Fruit fly (Drosophila melanogaster) whole organism, embryonic: Measurements from ENCODE around the gene Hnf4.

ENCODE experiments used
- Aef1 ChIP-seq: fragments of 200-800 bp; sonication (Bioruptor generic); IDR thresholded peaks from 3 replicates; pipeline ENCODE4 v1.3.6; 2022; ENCODE audit warnings: missing biosample characterization, missing genetic modification characterization
- CG10147 ChIP-seq: fragments of 200-800 bp; sonication (Bioruptor generic); optimal IDR thresholded peaks from 2 replicates; lab custom pipeline; 2019; ENCODE audit warnings: missing biosample characterization, mild to moderate bottlenecking, missing genetic modification characterization, moderate library complexity
- CG12219 ChIP-seq: fragments of 200-800 bp; sonication (Bioruptor generic); optimal IDR thresholded peaks from 3 replicates; lab custom pipeline; 2018; ENCODE audit warnings: missing biosample characterization, mild to moderate bottlenecking, missing genetic modification characterization
- CG12659 ChIP-seq: fragments of 200-800 bp; sonication (Bioruptor generic); optimal IDR thresholded peaks from 3 replicates; lab custom pipeline; 2017; ENCODE audit warnings: mild to moderate bottlenecking, missing biosample characterization, missing genetic modification reagents, missing genetic modification characterization
- CG13624 ChIP-seq: fragments of 200-800 bp; sonication (Bioruptor generic); optimal IDR thresholded peaks from 2 replicates; lab custom pipeline; 2016; ENCODE audit warnings: missing biosample characterization, missing genetic modification characterization
- CG15011 ChIP-seq: fragments of 200-800 bp; sonication (Bioruptor generic); optimal IDR thresholded peaks from 3 replicates; lab custom pipeline; 2018; ENCODE audit warnings: missing biosample characterization, mild to moderate bottlenecking, missing genetic modification characterization
- CG16815 ChIP-seq: fragments of 200-800 bp; sonication (Bioruptor generic); optimal IDR thresholded peaks from 3 replicates; lab custom pipeline; 2017; ENCODE audit warnings: missing biosample characterization, mild to moderate bottlenecking, missing genetic modification characterization
- CG31441 ChIP-seq: fragments of 200-800 bp; sonication (Bioruptor generic); IDR thresholded peaks from 2 replicates; pipeline ENCODE4 v1.3.6; 2022; ENCODE audit warnings: missing biosample characterization, missing genetic modification characterization
- CG32767 ChIP-seq: fragments of 200-800 bp; sonication (Bioruptor generic); IDR thresholded peaks from 2 replicates; pipeline ENCODE4 v1.3.6; 2022; ENCODE audit warnings: missing biosample characterization, missing genetic modification characterization
- CG32772 ChIP-seq: fragments of 200-800 bp; sonication (Bioruptor generic); IDR thresholded peaks from 2 replicates; pipeline ENCODE4 v1.3.6; 2022; ENCODE audit warnings: missing biosample characterization, missing genetic modification characterization
- CG33213 ChIP-seq: fragments of 200-800 bp; sonication (Bioruptor generic); optimal IDR thresholded peaks from 3 replicates; lab custom pipeline; 2016; ENCODE audit warnings: missing biosample characterization, missing genetic modification characterization
- CG3847 ChIP-seq: fragments of 200-800 bp; sonication (Bioruptor generic); IDR thresholded peaks from 2 replicates; pipeline ENCODE4 v1.3.6; 2022; ENCODE audit warnings: missing biosample characterization, missing genetic modification characterization
- CG43689 ChIP-seq: fragments of 200-800 bp; sonication (Bioruptor generic); IDR thresholded peaks from 2 replicates; pipeline ENCODE4 v1.3.6; 2022; ENCODE audit warnings: missing biosample characterization, missing genetic modification characterization
- CG4707 ChIP-seq: fragments of 200-800 bp; sonication (Bioruptor generic); optimal IDR thresholded peaks from 2 replicates; lab custom pipeline; 2018; ENCODE audit warnings: missing biosample characterization, mild to moderate bottlenecking, missing genetic modification characterization, moderate library complexity
- CG5180 ChIP-seq: fragments of 200-800 bp; sonication (Bioruptor generic); optimal IDR thresholded peaks from 3 replicates; lab custom pipeline; 2017; ENCODE audit warnings: missing biosample characterization, missing genetic modification characterization, mild to moderate bottlenecking, moderate library complexity, missing genetic modification reagents
- CG6689 ChIP-seq: fragments of 200-800 bp; sonication (Bioruptor generic); IDR thresholded peaks from 2 replicates; pipeline ENCODE4 v1.3.6; 2022; ENCODE audit warnings: missing biosample characterization, missing genetic modification characterization
- CG6765 ChIP-seq: fragments of 200-800 bp; sonication (Bioruptor generic); optimal IDR thresholded peaks from 3 replicates; lab custom pipeline; 2017; ENCODE audit warnings: missing biosample characterization, mild to moderate bottlenecking, missing genetic modification characterization
- CG6813 ChIP-seq: fragments of 200-800 bp; sonication (Bioruptor generic); optimal IDR thresholded peaks from 2 replicates; lab custom pipeline; 2017; ENCODE audit warnings: missing biosample characterization, missing genetic modification characterization, mild to moderate bottlenecking, moderate library complexity, missing genetic modification reagents
- CG7839 ChIP-seq: fragments of 200-800 bp; sonication (Bioruptor generic); optimal IDR thresholded peaks from 3 replicates; lab custom pipeline; 2018; ENCODE audit warnings: missing biosample characterization, mild to moderate bottlenecking, missing genetic modification characterization, moderate library complexity
- CG9437 ChIP-seq: fragments of 200-800 bp; sonication (Bioruptor generic); optimal IDR thresholded peaks from 2 replicates; lab custom pipeline; 2018; ENCODE audit warnings: missing biosample characterization, mild to moderate bottlenecking, missing genetic modification characterization
- CG9817 ChIP-seq: fragments of 200-800 bp; sonication (Bioruptor generic); optimal IDR thresholded peaks from 2 replicates; lab custom pipeline; 2018; ENCODE audit warnings: missing biosample characterization, mild to moderate bottlenecking, missing genetic modification characterization, moderate library complexity
- Camta ChIP-seq: fragments of 200-800 bp; sonication (Bioruptor generic); optimal IDR thresholded peaks from 2 replicates; lab custom pipeline; 2016; ENCODE audit warnings: missing biosample characterization, missing genetic modification characterization
- CoRest ChIP-seq: fragments of 200-800 bp; sonication (Bioruptor generic); optimal IDR thresholded peaks from 3 replicates; lab custom pipeline; 2018; ENCODE audit warnings: missing biosample characterization, mild to moderate bottlenecking, missing genetic modification characterization, moderate library complexity
- D19A ChIP-seq: fragments of 200-800 bp; optimal IDR thresholded peaks from 3 replicates; lab custom pipeline; 2019; ENCODE audit warnings: missing biosample characterization, mild to moderate bottlenecking, missing genetic modification characterization, moderate library complexity
- D19B ChIP-seq: fragments of 200-800 bp; sonication (Bioruptor generic); optimal IDR thresholded peaks from 2 replicates; lab custom pipeline; 2017; ENCODE audit warnings: missing biosample characterization, mild to moderate bottlenecking, missing genetic modification characterization
- Dbx ChIP-seq: fragments of 200-800 bp; sonication (Bioruptor generic); IDR thresholded peaks from 3 replicates; pipeline ENCODE4 v1.3.6; 2022; ENCODE audit warnings: missing biosample characterization, missing genetic modification characterization
- Doc2 ChIP-seq: fragments of 200-800 bp; sonication (Bioruptor generic); IDR thresholded peaks from 2 replicates; pipeline ENCODE4 v1.3.6; 2022; ENCODE audit warnings: missing biosample characterization, missing genetic modification characterization
- Fer1 ChIP-seq: fragments of 200-800 bp; sonication (Bioruptor generic); optimal IDR thresholded peaks from 2 replicates; lab custom pipeline; 2017; ENCODE audit warnings: missing biosample characterization, mild to moderate bottlenecking, missing genetic modification characterization
- HHEX ChIP-seq: fragments of 200-800 bp; sonication (Bioruptor generic); optimal IDR thresholded peaks from 3 replicates; lab custom pipeline; 2017; ENCODE audit warnings: missing biosample characterization, mild to moderate bottlenecking, missing genetic modification characterization, missing genetic modification reagents
- Hr78 ChIP-seq, 2 experiments: fragments of 200-800 bp in 1 of 2; fragments of >200 bp in 1 of 2; sonication (Bioruptor generic) in 1 of 2; optimal IDR thresholded peaks; 2 replicates each; lab custom pipeline; 2017 to 2019; ENCODE audit warnings: missing biosample characterization in 2 of 2, missing genetic modification characterization in 2 of 2, mild to moderate bottlenecking in 1 of 2, moderate library complexity in 1 of 2
- Kr ChIP-seq: fragments of 200-800 bp; sonication (Bioruptor generic); optimal IDR thresholded peaks from 2 replicates; lab custom pipeline; 2017; ENCODE audit warnings: missing biosample characterization, mild to moderate bottlenecking, missing genetic modification characterization
- MESR4 ChIP-seq: fragments of 200-800 bp; sonication (Bioruptor generic); optimal IDR thresholded peaks from 2 replicates; lab custom pipeline; 2018; ENCODE audit warnings: missing biosample characterization, mild to moderate bottlenecking, missing genetic modification characterization, moderate library complexity
- Max ChIP-seq: fragments of 200-800 bp; sonication (Bioruptor generic); optimal IDR thresholded peaks from 2 replicates; lab custom pipeline; 2016; ENCODE audit warnings: missing biosample characterization, mild to moderate bottlenecking, missing genetic modification characterization
- Med ChIP-seq: fragments of 200-800 bp; sonication (Bioruptor generic); peaks from one replicate; lab custom pipeline; 2016; ENCODE audit warnings: missing biosample characterization, missing genetic modification characterization, mild to moderate bottlenecking, inconsistent platforms, moderate library complexity
- Mes4 ChIP-seq: fragments of 200-800 bp; sonication (Bioruptor generic); optimal IDR thresholded peaks from 2 replicates; lab custom pipeline; 2016; ENCODE audit warnings: missing biosample characterization, missing genetic modification characterization
- NFAT ChIP-seq: fragments of 200-800 bp; sonication (Bioruptor generic); IDR thresholded peaks from 2 replicates; pipeline ENCODE4 v1.3.6; 2022; ENCODE audit warnings: missing biosample characterization, missing genetic modification characterization
- NfI ChIP-seq: fragments of 200-800 bp; sonication (Bioruptor generic); optimal IDR thresholded peaks from 3 replicates; lab custom pipeline; 2018; ENCODE audit warnings: missing biosample characterization, mild to moderate bottlenecking, missing genetic modification characterization, moderate library complexity
- Sin3A ChIP-seq: fragments of >200 bp; optimal IDR thresholded peaks from 2 replicates; lab custom pipeline; 2018
- YL-1 ChIP-seq: fragments of 200-800 bp; sonication (Bioruptor generic); optimal IDR thresholded peaks from 3 replicates; lab custom pipeline; 2017; ENCODE audit warnings: missing biosample characterization, mild to moderate bottlenecking, missing genetic modification characterization
- cg ChIP-seq: fragments of 200-800 bp; sonication (Bioruptor generic); optimal IDR thresholded peaks from 3 replicates; lab custom pipeline; 2019; ENCODE audit warnings: missing biosample characterization, mild to moderate bottlenecking, missing genetic modification characterization, moderate library complexity
- dm ChIP-seq: fragments of 200-800 bp; sonication (Bioruptor generic); optimal IDR thresholded peaks from 3 replicates; lab custom pipeline; 2016; ENCODE audit warnings: missing biosample characterization, missing genetic modification characterization
- en ChIP-seq: fragments of 200-800 bp; sonication (Bioruptor generic); optimal IDR thresholded peaks from 2 replicates; lab custom pipeline; 2016; ENCODE audit warnings: missing biosample characterization, missing genetic modification characterization
- exex ChIP-seq: fragments of 200-800 bp; sonication (Bioruptor generic); optimal IDR thresholded peaks from 4 replicates; lab custom pipeline; 2018; ENCODE audit warnings: missing biosample characterization, mild to moderate bottlenecking, missing genetic modification characterization, moderate library complexity
- fd3F ChIP-seq: fragments of 200-800 bp; sonication (Bioruptor generic); optimal IDR thresholded peaks from 2 replicates; lab custom pipeline; 2018; ENCODE audit warnings: missing biosample characterization, mild to moderate bottlenecking, missing genetic modification characterization, moderate library complexity
- gsb-n ChIP-seq: fragments of 200-800 bp; sonication (Bioruptor generic); optimal IDR thresholded peaks from 3 replicates; lab custom pipeline; 2018; ENCODE audit warnings: missing biosample characterization, mild to moderate bottlenecking, missing genetic modification characterization
- klu ChIP-seq: fragments of 200-800 bp; sonication (Bioruptor generic); IDR thresholded peaks from 2 replicates; pipeline ENCODE4 v1.3.6; 2022; ENCODE audit warnings: missing biosample characterization, missing genetic modification characterization
- sd ChIP-seq: fragments of 200-800 bp; sonication (Bioruptor generic); optimal IDR thresholded peaks from 3 replicates; lab custom pipeline; 2018; ENCODE audit warnings: missing biosample characterization, mild to moderate bottlenecking, missing genetic modification characterization, moderate library complexity
- ttk ChIP-seq: fragments of 200-800 bp; sonication (Bioruptor generic); IDR thresholded peaks from 2 replicates; pipeline ENCODE4 v2.1.2; 2022; ENCODE audit warnings: missing biosample characterization, missing genetic modification characterization
- tx ChIP-seq: fragments of 200-800 bp; sonication (Bioruptor generic); optimal IDR thresholded peaks from 2 replicates; lab custom pipeline; 2016; ENCODE audit warnings: missing biosample characterization, missing genetic modification characterization
- vnd ChIP-seq: fragments of 200-800 bp; sonication (Bioruptor generic); IDR thresholded peaks from 3 replicates; pipeline ENCODE4 v1.3.6; 2022; ENCODE audit warnings: missing biosample characterization, missing genetic modification characterization; ENCODE audit not compliant: partially characterized antibody
- wor ChIP-seq: fragments of 200-800 bp; sonication (Bioruptor generic); IDR thresholded peaks from 2 replicates; pipeline ENCODE4 v1.3.6; 2022; ENCODE audit warnings: missing biosample characterization, missing genetic modification characterization

Hnf4 gene

DNA sequence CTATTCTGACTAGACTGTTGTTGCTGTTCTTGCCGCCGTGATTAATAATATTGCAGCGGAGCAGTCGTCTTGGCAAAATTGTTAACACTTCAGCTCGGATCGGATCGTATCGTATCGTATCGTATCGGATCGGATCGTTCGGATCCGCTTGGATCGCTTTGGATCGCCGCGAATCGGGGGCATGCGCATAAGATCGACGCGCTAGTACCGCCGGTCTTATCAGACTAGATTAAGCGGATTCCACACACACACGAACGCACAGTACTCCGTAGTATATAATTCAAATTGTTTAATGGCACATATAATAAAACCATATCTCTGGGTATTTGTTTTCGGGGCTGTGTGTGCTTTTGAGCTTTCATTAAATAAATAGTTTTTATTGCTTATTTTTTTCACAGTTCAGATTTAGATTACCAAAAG lies 9.5 kb downstream of the Hnf4 start (continued):
- TF ChIP-seq D19B (GFP tag; lab: Kevin White, UChicago) (no peak), MESR4 (GFP tag; lab: Kevin White, UChicago) (no peak), Mes4 (GFP tag; lab: Kevin White, UChicago) (no peak), Aef1 (GFP tag; lab: Robert Waterston, UW) (no peak), CG7839 (tag; lab: Kevin White, UChicago) (peak; percentile 2), Kr (GFP tag; lab: Kevin White, UChicago) (no peak), Camta (GFP tag; lab: Kevin White, UChicago) (peak; percentile 0), CG16815 (GFP tag; lab: Kevin White, UChicago) (no peak), Hr78 (GFP tag; optimal IDR thresholded peaks at IDR 0.05; lab: Kevin White, UChicago) (no peak), CG3847 (GFP tag; lab: Robert Waterston, UW) (no peak), CG12219 (peak; percentile 34), CG10147 (GFP tag; lab: Kevin White, UChicago) (peak; percentile 19), CG12659 (GFP tag; lab: Kevin White, UChicago) (peak; percentile 49), en (GFP tag; lab: Kevin White, UChicago) (no peak), cg (GFP tag; lab: Kevin White, UChicago) (peak; percentile 43), klu (GFP tag; lab: Robert Waterston, UW) (no peak), wor (GFP tag; lab: Robert Waterston, UW) (no peak), CG15011 (GFP tag; lab: Kevin White, UChicago) (peak; percentile 50), Max (peak; percentile 12), CG5180 (GFP tag; lab: Kevin White, UChicago) (peak; percentile 51), exex (peak; percentile 96), sd (tag; lab: Kevin White, UChicago) (peak; percentile 93), NfI (GFP tag; lab: Kevin White, UChicago) (peak; percentile 41), CG33213 (peak; percentile 14), Med (GFP tag; lab: Kevin White, UChicago) (peak; percentile 91), D19A (tag; lab: Kevin White, UChicago) (no peak), YL-1 (peak; percentile 43), CG32772 (no peak), CG32767 (GFP tag; lab: Robert Waterston, UW) (peak; percentile 31; the same call in 1 of the 2 replicates), CG9817 (tag; lab: Kevin White, UChicago) (no peak), dm (GFP tag; lab: Kevin White, UChicago) (no peak), gsb-n (tag; lab: Kevin White, UChicago) (peak; percentile 72), CG6813 (peak; percentile 55), ttk (GFP tag; lab: Robert Waterston, UW) (no peak), Sin3A (lab: Kevin White, UChicago) (no peak), CG31441 (0 out of 2 replicates have a peak, but pooled peaks have one; percentile 46), CG6689 (GFP tag; lab: Robert Waterston, UW) (0 out of 2 replicates have a peak, but pooled peaks have one; percentile 12), CG4707 (GFP tag; lab: Kevin White, UChicago) (peak; percentile 67), CG13624 (GFP tag; lab: Kevin White, UChicago) (no peak), Doc2 (GFP tag; lab: Robert Waterston, UW) (no peak), CG9437 (GFP tag; lab: Kevin White, UChicago) (no peak), vnd (GFP tag; lab: Robert Waterston, UW) (no peak), Dbx (GFP tag; lab: Robert Waterston, UW) (no peak), NFAT (GFP tag; lab: Robert Waterston, UW) (no peak), CoRest (peak; percentile 13), Fer1 (GFP tag; lab: Kevin White, UChicago) (peak; percentile 79), CG6765 (GFP tag; lab: Kevin White, UChicago) (peak; percentile 43), fd3F (GFP tag; lab: Kevin White, UChicago) (peak; percentile 29), HHEX (GFP tag; lab: Kevin White, UChicago) (peak; percentile 74), tx (no peak), CG43689 (GFP tag; lab: Robert Waterston, UW) (no peak)
